Fruit fly (Drosophila melanogaster): ENCODE data around the gene CG8507.

DNA sequence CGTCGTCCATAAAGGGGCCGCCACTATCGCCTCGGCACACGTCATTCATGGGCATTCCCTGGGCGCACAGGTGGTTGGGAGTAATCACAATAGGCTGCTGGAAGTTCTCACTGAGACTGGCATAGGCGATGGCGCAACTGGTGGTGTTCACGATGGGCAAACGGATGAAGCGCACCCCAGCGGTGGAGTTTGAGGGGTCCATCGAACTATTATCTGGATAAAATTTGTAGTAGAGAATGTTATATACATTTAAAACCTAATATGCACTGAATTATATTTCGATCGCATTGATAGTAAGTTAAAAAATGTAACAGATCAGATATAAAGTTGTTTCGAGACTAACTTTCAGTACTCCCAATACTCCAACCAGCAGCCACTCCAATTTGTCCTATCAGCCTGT, 48.1 kb upstream of the CG8507 start, which contains the start of gene CG31415:
- TF ChIP-seq usp (GFP tag; optimal IDR thresholded peaks at IDR 0.05), result no peak
- no peak for TF ChIP-seq rgr (GFP tag; optimal IDR thresholded peaks at IDR 0.05)
- TF ChIP-seq Rel (GFP tag; optimal IDR thresholded peaks at IDR 0.05), result no peak
- TF ChIP-seq Rel (tag; optimal IDR thresholded peaks at IDR 0.05), result no peak
- TF ChIP-seq dmrt93B (GFP tag; optimal IDR thresholded peaks at IDR 0.05), result no peak
- no peak for TF ChIP-seq Jra (GFP tag; optimal IDR thresholded peaks at IDR 0.05)
- TF ChIP-seq h (GFP tag; optimal IDR thresholded peaks at IDR 0.05), result no peak
- no peak for TF ChIP-seq br (GFP tag; optimal IDR thresholded peaks at IDR 0.05)
- no peak for TF ChIP-seq HLH106 (tag; optimal IDR thresholded peaks at IDR 0.05)
- TF ChIP-seq dsf (GFP tag; optimal IDR thresholded peaks at IDR 0.05; ENCODE audit: borderline replicate concordance), result no peak
